Worm (Caenorhabditis elegans): Measurements from ENCODE around the gene ugt-36.
A peak's percentile ranks its signal among the peaks of the same experiment; 100 is the strongest.

The ugt-36 gene

ce11 chrV:7178843-7179242 is 12.0 kb downstream of the ugt-36 start, which contains the start of gene cpsf-2:
TSS of gene cpsf-2 (plus strand) at chrV:7179172.
- TF ChIP-seq lin-29 (GFP tag; IDR thresholded peaks at IDR 0.05) (no peak), nhr-42 (GFP tag; IDR thresholded peaks at IDR 0.05) (no peak), daf-19 (GFP tag; conservative IDR thresholded peaks at IDR 0.05) (no peak), Y75B8A.6 (GFP tag; IDR thresholded peaks at IDR 0.05) (no peak), fos-1 (tag; optimal IDR thresholded peaks at IDR 0.05) (no peak), zfp-2 (tag; optimal IDR thresholded peaks at IDR 0.05) (no peak), egl-27 (tag; optimal IDR thresholded peaks at IDR 0.05) (no peak), F49E8.2 (tag; optimal IDR thresholded peaks at IDR 0.05; ENCODE audit: borderline replicate concordance) (no peak), mes-2 (tag; optimal IDR thresholded peaks at IDR 0.05; ENCODE audit: poor library complexity, severe bottlenecking) (peak; percentile 47), dpl-1 (GFP tag; optimal IDR thresholded peaks at IDR 0.05) (peak; percentile 1), ceh-82 (tag; optimal IDR thresholded peaks at IDR 0.05) (no peak), ceh-44 (GFP tag; IDR thresholded peaks at IDR 0.05) (no peak), nhr-76 (tag; optimal IDR thresholded peaks at IDR 0.05) (no peak), aha-1 (tag) (peak; percentile 72), F44E2.7 (GFP tag; IDR thresholded peaks at IDR 0.05) (no peak), pha-4 (GFP tag; IDR thresholded peaks at IDR 0.05) (no peak), pha-4 (tag; optimal IDR thresholded peaks at IDR 0.05) (no peak), nhr-77 (tag; optimal IDR thresholded peaks at IDR 0.05) (no peak), ama-1 (optimal IDR thresholded peaks at IDR 0.05) (no peak), cey-2 (tag; optimal IDR thresholded peaks at IDR 0.05; ENCODE audit: borderline replicate concordance, insufficient read depth) (no peak)

ce11 chrV:7184549-7184948 is 17.7 kb downstream of the ugt-36 start, which contains the start of gene pitr-5:
TSS of gene pitr-5 (plus strand) at chrV:7184849.
- no peak for TF ChIP-seq ZK546.5 (tag; optimal IDR thresholded peaks at IDR 0.05)
- TF ChIP-seq dpl-1 (GFP tag; optimal IDR thresholded peaks at IDR 0.05): no peak
- no peak for TF ChIP-seq attf-4 (tag; optimal IDR thresholded peaks at IDR 0.05)
- TF ChIP-seq Y5F2A.4 (GFP tag; optimal IDR thresholded peaks at IDR 0.05): no peak
- no peak for TF ChIP-seq Y75B8A.6 (GFP tag; IDR thresholded peaks at IDR 0.05)
- TF ChIP-seq lsy-2 (tag; optimal IDR thresholded peaks at IDR 0.05): no peak
- TF ChIP-seq F37D6.2 (tag; optimal IDR thresholded peaks at IDR 0.05): no peak
- TF ChIP-seq unc-62 (GFP tag; optimal IDR thresholded peaks at IDR 0.05 in 1 of 2): no peak
- TF ChIP-seq unc-62 (tag; optimal IDR thresholded peaks at IDR 0.05): no peak
- TF ChIP-seq aly-2 (tag; optimal IDR thresholded peaks at IDR 0.05): no peak
- TF ChIP-seq nhr-76 (tag; optimal IDR thresholded peaks at IDR 0.05): no peak
- no peak for TF ChIP-seq daf-16 (GFP tag; optimal IDR thresholded peaks at IDR 0.05)
- TF ChIP-seq daf-16 (tag; optimal IDR thresholded peaks at IDR 0.05): no peak
- no peak for TF ChIP-seq Y105C5A.15 (GFP tag; IDR thresholded peaks at IDR 0.05)
- TF ChIP-seq dve-1 (tag; optimal IDR thresholded peaks at IDR 0.05; ENCODE audit: insufficient read depth): no peak
- no peak for TF ChIP-seq daf-19 (GFP tag; conservative IDR thresholded peaks at IDR 0.05)
- no peak for TF ChIP-seq nhr-102 (tag; optimal IDR thresholded peaks at IDR 0.05)
- TF ChIP-seq lin-38 (GFP tag; IDR thresholded peaks at IDR 0.05): no peak
- no peak for TF ChIP-seq hif-1 (tag; optimal IDR thresholded peaks at IDR 0.05)
- TF ChIP-seq hlh-11 (tag; optimal IDR thresholded peaks at IDR 0.05): no peak
- TF ChIP-seq nhr-237 (tag; optimal IDR thresholded peaks at IDR 0.05): no peak

- TF ChIP-seq ztf-11 (tag; optimal IDR thresholded peaks at IDR 0.05) (no peak), php-3 (GFP tag; IDR thresholded peaks at IDR 0.05) (no peak), nhr-77 (tag; optimal IDR thresholded peaks at IDR 0.05) (peak; percentile 49), nhr-11 (tag; optimal IDR thresholded peaks at IDR 0.05) (no peak), Y48G9A.11 (GFP tag; IDR thresholded peaks at IDR 0.05) (no peak), lim-7 (GFP tag; IDR thresholded peaks at IDR 0.05) (no peak), T20F7.1 (GFP tag; optimal IDR thresholded peaks at IDR 0.05) (no peak), arid-1 (GFP tag; conservative IDR thresholded peaks at IDR 0.05) (no peak), rbr-2 (tag; optimal IDR thresholded peaks at IDR 0.05) (no peak), zfp-3 (GFP tag; conservative IDR thresholded peaks at IDR 0.05) (no peak), R02D3.7 (tag; optimal IDR thresholded peaks at IDR 0.05) (no peak), daf-16 (GFP tag; optimal IDR thresholded peaks at IDR 0.05) (no peak), daf-16 (tag; optimal IDR thresholded peaks at IDR 0.05) (peak; percentile 37), ama-1 (optimal IDR thresholded peaks at IDR 0.05) (no peak), lin-1 (GFP tag; IDR thresholded peaks at IDR 0.05) (peak; percentile 75; the same call in 1 of the 2 replicates), ZK337.2 (GFP tag; IDR thresholded peaks at IDR 0.05) (no peak), pqm-1 (tag; optimal IDR thresholded peaks at IDR 0.05) (peak; percentile 69), nhr-28 (tag; optimal IDR thresholded peaks at IDR 0.05) (peak; percentile 75), hlh-11 (tag; optimal IDR thresholded peaks at IDR 0.05) (peak; percentile 52), dve-1 (tag; optimal IDR thresholded peaks at IDR 0.05; ENCODE audit: insufficient read depth) (peak; percentile 25)
Observed at ce11 chrV:7186599-7186998, 19.8 kb downstream of the ugt-36 start.

Measured in whole organism, L4 larva.